Fruit fly (Drosophila melanogaster) whole organism: Measurements from ENCODE around the gene CG34150.

Source experiments
- EcR ChIP-seq, 2 experiments: fragments of >200 bp; optimal IDR thresholded peaks; 2 replicates each; lab custom pipeline; 2017; ENCODE audit warnings: missing biosample characterization in 2 of 2, missing genetic modification characterization in 2 of 2, missing genetic modification reagents in 2 of 2
- psq ChIP-seq: fragments of >200 bp; optimal IDR thresholded peaks from 2 replicates; lab custom pipeline; 2017
- usp ChIP-seq: fragments of >200 bp; optimal IDR thresholded peaks from 2 replicates; lab custom pipeline; 2017; ENCODE audit warnings: missing biosample characterization, missing genetic modification characterization, mixed read lengths

DNA sequence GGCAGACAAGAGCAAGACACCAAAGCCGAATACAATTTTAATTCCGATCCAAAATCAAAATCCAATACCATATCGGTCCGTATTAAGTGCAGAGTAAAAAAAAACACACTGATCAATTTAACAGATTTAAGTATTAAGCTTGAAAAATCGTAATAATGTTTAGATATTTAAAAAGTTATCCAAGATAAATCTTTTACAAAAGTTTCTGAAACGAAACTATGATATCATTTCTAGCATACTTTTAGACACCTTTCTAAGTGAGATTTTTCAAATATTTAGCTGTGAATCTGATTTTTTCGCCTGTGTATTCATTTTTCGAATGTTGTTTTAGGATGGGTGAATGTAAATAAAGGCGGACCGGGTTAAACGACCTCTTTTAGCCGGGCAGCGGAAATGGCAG lies 37.0 kb upstream of the CG34150 start:
- TF ChIP-seq psq (lab: Kevin White, UChicago) (no peak), EcR (GFP tag; optimal IDR thresholded peaks at IDR 0.05; lab: Kevin White, UChicago) (no peak), usp (GFP tag; lab: Kevin White, UChicago) (no peak)
